Fruit fly (Drosophila melanogaster) whole organism: ENCODE data around the gene CG6938.

ENCODE experiments used
- CG8478 ChIP-seq: fragments of >200 bp; optimal IDR thresholded peaks from 2 replicates; lab custom pipeline; 2018; ENCODE audit warnings: inconsistent platforms
- EcR ChIP-seq, 2 experiments: fragments of >200 bp; optimal IDR thresholded peaks; 2 replicates each; lab custom pipeline; 2017; ENCODE audit warnings: missing biosample characterization in 2 of 2, missing genetic modification characterization in 2 of 2, missing genetic modification reagents in 2 of 2
- pan ChIP-seq: fragments of >200 bp; optimal IDR thresholded peaks from 2 replicates; lab custom pipeline; 2017
- usp ChIP-seq: fragments of >200 bp; optimal IDR thresholded peaks from 2 replicates; lab custom pipeline; 2017; ENCODE audit warnings: missing biosample characterization, missing genetic modification characterization, mixed read lengths

DNA sequence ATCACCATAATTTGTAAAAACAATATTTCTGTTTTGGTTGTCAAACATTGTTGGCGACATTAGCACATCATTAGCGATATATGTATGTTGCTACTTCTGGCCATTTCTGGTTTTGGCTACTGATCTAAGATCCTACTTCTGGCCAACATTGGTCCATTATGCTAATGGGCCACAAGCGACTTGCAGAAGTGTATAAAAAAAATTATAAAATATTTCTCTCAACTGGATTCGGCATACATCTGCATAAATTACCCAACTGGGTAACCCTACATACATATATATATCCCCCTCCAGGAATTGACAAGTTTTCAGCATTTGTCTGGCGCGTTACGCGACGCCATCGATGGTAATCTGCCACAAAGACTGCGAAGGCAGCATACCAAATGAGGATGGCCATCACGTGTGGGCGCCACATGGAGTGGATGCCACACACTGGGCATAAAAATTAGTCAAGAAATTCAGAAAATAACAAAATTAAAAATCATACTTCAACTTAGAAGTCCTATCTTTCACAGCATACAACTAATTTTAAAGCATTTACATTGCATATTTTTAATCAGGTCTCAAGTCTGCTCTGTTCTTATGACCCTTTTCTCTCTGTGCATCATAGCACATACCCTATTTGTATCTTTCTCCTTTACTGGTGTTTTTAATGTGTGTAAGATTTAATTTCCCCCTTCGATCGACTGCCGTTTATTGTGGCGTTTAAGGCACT, 52.9 kb downstream of the CG6938 start:
- TF ChIP-seq pan (lab: Kevin White, UChicago) (no peak), EcR (GFP tag; optimal IDR thresholded peaks at IDR 0.05; lab: Kevin White, UChicago) (no peak), CG8478 (lab: Kevin White, UChicago) (no peak), usp (GFP tag; lab: Kevin White, UChicago) (no peak)
